Worm (Caenorhabditis elegans): ENCODE measurements around the gene ogr-2.

ogr-2 gene

DNA sequence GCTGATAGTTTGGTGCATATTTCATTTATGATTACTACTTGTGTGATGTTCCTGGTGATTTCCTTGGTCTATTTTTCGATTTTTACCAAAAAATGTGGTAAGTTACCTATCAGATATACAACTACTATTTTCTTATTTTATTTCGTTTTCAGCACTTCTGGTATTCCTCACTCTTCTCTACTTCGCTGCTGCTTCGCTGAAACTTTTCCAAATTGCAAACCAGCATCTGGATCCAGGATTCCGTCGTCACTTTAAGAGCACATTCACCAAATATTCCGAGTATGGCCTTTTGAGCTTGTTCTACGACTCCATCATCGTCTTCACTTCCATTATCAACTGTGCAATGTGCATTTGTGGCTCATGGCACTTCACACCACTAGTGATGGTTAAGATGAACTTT, 32.4 kb upstream of the ogr-2 start:
- TF ChIP-seq ceh-28 (tag; optimal IDR thresholded peaks at IDR 0.05) (no peak), sea-2 (GFP tag; optimal IDR thresholded peaks at IDR 0.05) (no peak), ztf-11 (tag; optimal IDR thresholded peaks at IDR 0.05) (no peak), daf-12 (tag; optimal IDR thresholded peaks at IDR 0.05) (no peak), pha-4 (tag; optimal IDR thresholded peaks at IDR 0.05) (no peak), eor-1 (tag; optimal IDR thresholded peaks at IDR 0.05) (no peak), zag-1 (tag; optimal IDR thresholded peaks at IDR 0.05) (no peak), nhr-67 (tag; optimal IDR thresholded peaks at IDR 0.05) (no peak), elt-1 (tag; optimal IDR thresholded peaks at IDR 0.05) (no peak), mml-1 (tag; optimal IDR thresholded peaks at IDR 0.05) (no peak), unc-62 (GFP tag; optimal IDR thresholded peaks at IDR 0.05) (no peak), hmg-11 (tag; optimal IDR thresholded peaks at IDR 0.05) (no peak), unc-39 (tag; optimal IDR thresholded peaks at IDR 0.05) (no peak), egl-5 (tag; optimal IDR thresholded peaks at IDR 0.05) (no peak), elt-3 (tag; optimal IDR thresholded peaks at IDR 0.05) (no peak), aly-2 (tag; optimal IDR thresholded peaks at IDR 0.05) (no peak), R02D3.7 (tag; optimal IDR thresholded peaks at IDR 0.05) (no peak)

DNA sequence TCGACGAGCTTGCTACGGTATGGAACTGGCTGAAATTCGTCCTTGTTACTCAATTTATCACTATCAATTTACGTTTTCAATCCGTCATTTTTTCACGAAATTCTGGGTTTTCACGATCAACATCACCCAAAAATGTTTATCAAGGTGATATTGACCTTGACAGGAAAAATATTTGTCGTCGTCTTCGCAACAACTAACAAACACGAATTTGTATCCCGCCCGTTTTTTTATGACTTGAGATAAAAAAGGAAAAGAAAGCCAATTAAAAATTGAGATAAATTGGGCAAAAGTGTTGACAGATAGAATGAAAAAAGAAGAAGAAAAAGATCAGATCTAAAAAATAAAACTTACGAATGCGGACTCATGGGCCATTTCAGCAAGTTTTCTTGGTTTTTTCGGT, 30.0 kb upstream of the ogr-2 start:
- TF ChIP-seq pqm-1 (tag; optimal IDR thresholded peaks at IDR 0.05) = no peak
- TF ChIP-seq nhr-11 (tag; optimal IDR thresholded peaks at IDR 0.05) = no peak
- TF ChIP-seq mdl-1 (tag; optimal IDR thresholded peaks at IDR 0.05) = no peak
- TF ChIP-seq ceh-82 (tag; optimal IDR thresholded peaks at IDR 0.05) = no peak
- TF ChIP-seq eor-1 (tag; optimal IDR thresholded peaks at IDR 0.05) = no peak
- TF ChIP-seq nhr-23 (tag; optimal IDR thresholded peaks at IDR 0.05) = peak; percentile 5
- TF ChIP-seq elt-3 (tag; optimal IDR thresholded peaks at IDR 0.05) = no peak
- TF ChIP-seq nhr-25 (tag; optimal IDR thresholded peaks at IDR 0.05) = peak; percentile 32
- TF ChIP-seq R02D3.7 (tag; optimal IDR thresholded peaks at IDR 0.05) = no peak
- no peak for TF ChIP-seq sea-2 (GFP tag; optimal IDR thresholded peaks at IDR 0.05)
- no peak for TF ChIP-seq hmg-11 (tag; optimal IDR thresholded peaks at IDR 0.05)
- TF ChIP-seq fkh-2 (tag; optimal IDR thresholded peaks at IDR 0.05) = no peak
- no peak for TF ChIP-seq elt-1 (tag; optimal IDR thresholded peaks at IDR 0.05)
- TF ChIP-seq nhr-237 (tag; optimal IDR thresholded peaks at IDR 0.05) = no peak
- TF ChIP-seq elt-2 (tag; optimal IDR thresholded peaks at IDR 0.05) = no peak
- no peak for TF ChIP-seq unc-62 (GFP tag; optimal IDR thresholded peaks at IDR 0.05)
- no peak for TF ChIP-seq tbx-2 (tag; optimal IDR thresholded peaks at IDR 0.05)

DNA sequence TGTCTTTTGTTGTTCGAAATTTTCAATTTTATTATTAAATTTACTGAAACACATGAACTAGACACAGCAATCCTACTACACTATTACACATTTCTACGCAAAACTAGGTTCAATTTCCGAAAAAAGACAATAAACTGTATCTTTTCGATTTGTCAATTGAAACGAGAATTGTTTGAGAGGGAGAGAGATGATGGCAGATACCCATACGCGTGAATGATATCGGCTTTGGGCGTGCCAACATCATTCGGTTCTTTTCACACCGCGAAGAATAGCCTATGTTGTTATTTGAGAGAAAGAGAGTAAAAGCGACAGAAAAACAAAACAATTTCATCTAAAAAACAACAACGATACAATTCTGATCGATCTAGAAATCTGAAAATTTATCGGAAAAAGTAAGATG, 29.2 kb upstream of the ogr-2 start:
- TF ChIP-seq nhr-25 (tag; optimal IDR thresholded peaks at IDR 0.05) = peak; percentile 2
- no peak for TF ChIP-seq lsy-12 (tag; optimal IDR thresholded peaks at IDR 0.05)

DNA sequence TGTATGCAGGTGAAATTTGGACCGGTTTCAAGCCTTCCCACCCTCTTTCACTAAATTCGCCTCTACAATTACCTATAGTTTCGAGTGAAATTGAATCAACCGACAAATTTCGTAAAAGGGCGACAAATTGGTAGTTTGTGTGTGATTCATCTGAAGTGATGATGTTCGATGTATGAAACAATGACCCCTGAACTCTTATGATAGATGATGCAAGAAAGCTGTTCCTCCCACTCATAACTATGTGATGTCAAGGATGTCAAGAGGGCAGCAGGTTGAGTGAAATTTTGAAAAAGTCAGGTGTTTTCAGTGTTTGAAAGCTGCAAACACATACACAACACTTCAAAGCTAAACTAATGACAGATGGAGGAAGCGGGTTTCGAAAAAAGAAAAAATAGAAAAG, 28.4 kb upstream of the ogr-2 start:
- TF ChIP-seq nhr-11 (tag; optimal IDR thresholded peaks at IDR 0.05) (peak; percentile 47), ceh-16 (tag; optimal IDR thresholded peaks at IDR 0.05) (no peak)

DNA sequence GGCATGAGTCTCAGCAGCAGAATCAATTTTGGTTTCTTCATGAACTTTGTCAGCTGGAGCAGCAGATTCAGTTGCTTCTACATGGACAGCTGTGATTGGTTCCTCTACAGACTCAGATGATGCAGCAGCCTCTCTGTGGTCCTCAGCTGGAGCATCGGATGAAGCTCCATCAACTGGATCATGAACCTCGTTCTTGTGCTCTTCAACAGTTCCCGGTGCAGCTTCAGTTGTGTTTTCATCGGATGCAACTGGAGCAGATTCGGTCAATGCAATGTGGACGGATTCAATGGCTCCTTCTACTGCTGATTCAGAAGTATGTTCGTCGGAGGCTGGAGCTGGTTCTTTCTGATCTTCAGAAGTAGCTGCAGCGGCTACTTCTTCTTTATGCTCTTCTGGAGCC, 26.6 kb upstream of the ogr-2 start:
- no peak for TF ChIP-seq sea-2 (GFP tag; optimal IDR thresholded peaks at IDR 0.05)
- TF ChIP-seq daf-12 (tag; optimal IDR thresholded peaks at IDR 0.05) = no peak
- no peak for TF ChIP-seq egl-27 (tag; optimal IDR thresholded peaks at IDR 0.05)
- no peak for TF ChIP-seq lin-15B (tag; optimal IDR thresholded peaks at IDR 0.05)
- TF ChIP-seq mdl-1 (tag; optimal IDR thresholded peaks at IDR 0.05) = no peak
- TF ChIP-seq pqm-1 (tag; optimal IDR thresholded peaks at IDR 0.05) = no peak
- no peak for TF ChIP-seq nfya-1 (tag; optimal IDR thresholded peaks at IDR 0.05; ENCODE audit: insufficient read depth)
- no peak for TF ChIP-seq nhr-67 (tag; optimal IDR thresholded peaks at IDR 0.05)
- TF ChIP-seq snpc-4 (tag; optimal IDR thresholded peaks at IDR 0.05) = no peak
- no peak for TF ChIP-seq skn-1 (tag; optimal IDR thresholded peaks at IDR 0.05)
- no peak for TF ChIP-seq R02D3.7 (tag; optimal IDR thresholded peaks at IDR 0.05)
- no peak for TF ChIP-seq elt-1 (tag; optimal IDR thresholded peaks at IDR 0.05)

DNA sequence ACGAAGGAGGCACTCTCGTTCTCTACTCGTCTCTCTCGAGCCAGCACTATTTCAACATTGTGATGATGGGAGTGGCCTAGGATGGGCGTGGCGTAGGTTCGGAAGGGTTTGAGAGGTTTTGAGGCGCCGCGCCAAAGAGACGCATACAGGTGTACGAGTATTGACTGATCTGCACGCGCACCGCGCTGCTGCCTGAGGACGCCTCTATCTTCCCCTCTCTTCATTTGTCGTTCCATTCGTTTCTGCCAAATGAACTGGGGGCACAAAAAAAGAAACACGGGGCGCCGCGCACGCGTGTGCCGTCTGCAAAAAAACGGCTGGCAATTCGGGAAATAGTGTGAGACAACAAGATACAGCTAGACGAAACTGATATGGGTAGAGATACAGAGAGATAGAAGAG, 24.9 kb upstream of the ogr-2 start, which contains the start of gene lec-2:
lec-2 (minus strand) TSS at position 171 of the 400 bp plus-strand sequence.
- TF ChIP-seq unc-62 (GFP tag; optimal IDR thresholded peaks at IDR 0.05) (no peak), nfya-1 (tag; optimal IDR thresholded peaks at IDR 0.05; ENCODE audit: insufficient read depth) (peak; percentile 36), pha-4 (tag; optimal IDR thresholded peaks at IDR 0.05) (peak; percentile 54)
